Worm (Caenorhabditis elegans): Measurements from ENCODE around the gene npr-20.

npr-20 gene

DNA sequence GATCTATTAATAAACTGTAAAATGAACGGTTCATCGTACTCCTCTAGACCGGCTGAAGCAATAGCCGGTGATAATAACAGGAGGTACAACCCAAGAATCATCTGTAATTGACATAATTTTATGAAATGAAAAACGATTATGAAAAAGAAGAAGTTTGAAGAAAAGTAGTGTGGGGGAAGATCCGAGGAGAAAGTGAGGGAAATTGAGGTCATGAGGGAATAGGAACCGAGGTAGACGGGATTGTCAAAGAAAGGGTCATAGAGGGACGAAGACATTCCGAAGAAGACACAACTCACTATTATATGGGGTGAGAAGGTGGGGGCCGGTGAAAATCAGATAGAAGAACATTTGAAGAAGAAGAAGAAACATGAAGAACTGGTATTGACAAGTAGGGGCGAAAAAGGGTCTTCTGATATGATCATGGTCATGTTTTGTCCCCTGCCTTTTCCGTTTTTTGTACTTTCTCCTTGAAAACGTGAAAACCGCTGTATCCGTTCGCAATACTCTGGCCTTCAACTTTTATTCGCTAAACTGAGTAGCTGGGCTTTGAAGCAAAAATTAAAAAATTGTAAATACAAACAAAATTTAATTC, 12.9 kb downstream of the npr-20 start, which contains the start of gene oac-46:
Gene oac-46 (minus strand): TSS at position 101 of the 592 bp plus-strand sequence.
- TF ChIP-seq W03F9.2 (tag; optimal IDR thresholded peaks at IDR 0.05) (no peak), him-1 (tag; optimal IDR thresholded peaks at IDR 0.05) (no peak), dao-5 (tag; optimal IDR thresholded peaks at IDR 0.05) (no peak)

DNA sequence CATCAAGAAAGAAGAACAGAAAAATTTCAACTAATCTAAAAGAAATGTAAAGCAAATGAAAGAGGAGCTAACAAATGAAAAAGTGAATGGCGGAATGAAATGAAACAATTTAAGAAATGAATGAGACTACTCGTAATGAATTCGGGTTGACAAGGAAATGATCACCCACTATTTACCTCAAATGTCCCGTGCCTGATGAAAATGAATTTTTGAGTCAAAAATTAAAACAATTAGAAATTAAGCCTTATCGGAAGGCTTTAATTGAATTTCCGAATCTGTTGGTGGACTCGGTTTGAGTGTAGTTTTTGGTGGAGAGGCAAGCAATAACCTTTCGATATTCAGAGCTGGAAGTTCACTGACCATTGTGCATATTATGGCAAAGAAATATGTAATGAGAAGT, 16.0 kb downstream of the npr-20 start:
- TF ChIP-seq W03F9.2 (tag; optimal IDR thresholded peaks at IDR 0.05) (no peak), him-1 (tag; optimal IDR thresholded peaks at IDR 0.05) (no peak), dao-5 (tag; optimal IDR thresholded peaks at IDR 0.05) (no peak)

DNA sequence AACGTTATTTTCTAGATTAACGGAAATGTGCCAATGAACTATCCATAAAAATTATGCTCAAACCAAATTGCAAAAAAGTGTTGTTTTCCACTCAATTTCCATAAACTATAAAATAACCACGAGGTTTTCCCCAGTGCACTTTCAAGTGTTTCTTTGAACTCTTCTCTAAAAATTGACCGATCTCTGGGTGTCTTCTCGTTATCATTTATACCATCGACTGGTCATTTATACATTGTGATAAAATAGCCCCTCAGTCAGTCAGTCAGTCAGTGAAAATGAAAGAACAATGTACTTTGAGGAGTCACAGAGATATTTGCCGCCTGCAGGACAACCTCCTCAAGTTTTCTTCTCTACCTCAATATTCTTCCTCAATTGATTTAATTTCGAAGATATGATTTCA, 19.0 kb downstream of the npr-20 start:
- TF ChIP-seq dao-5 (tag; optimal IDR thresholded peaks at IDR 0.05), result no peak

DNA sequence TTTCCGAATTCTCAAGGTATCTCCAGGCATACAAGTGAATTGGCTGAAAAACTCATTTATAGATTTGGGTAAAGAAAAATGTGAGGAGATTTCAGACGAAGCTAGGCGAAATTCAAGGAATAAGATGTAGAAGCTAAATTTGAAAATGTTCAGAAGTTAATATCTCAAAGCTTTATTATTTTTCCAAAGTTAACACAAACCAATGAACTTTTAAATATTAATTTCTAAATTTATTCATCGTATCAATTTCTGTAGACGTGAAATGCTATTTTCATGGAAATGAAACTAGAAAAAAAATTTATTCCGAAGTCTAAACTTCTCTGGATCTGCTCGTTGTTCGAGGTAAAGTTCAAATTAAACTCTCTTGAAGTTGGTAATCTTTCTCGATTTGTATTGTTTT, 19.7 kb downstream of the npr-20 start, which contains the start of gene agxt-1:
Gene agxt-1 (plus strand): TSS at position 301 of the 400 bp plus-strand sequence.
- no peak for TF ChIP-seq him-1 (tag; optimal IDR thresholded peaks at IDR 0.05)

DNA sequence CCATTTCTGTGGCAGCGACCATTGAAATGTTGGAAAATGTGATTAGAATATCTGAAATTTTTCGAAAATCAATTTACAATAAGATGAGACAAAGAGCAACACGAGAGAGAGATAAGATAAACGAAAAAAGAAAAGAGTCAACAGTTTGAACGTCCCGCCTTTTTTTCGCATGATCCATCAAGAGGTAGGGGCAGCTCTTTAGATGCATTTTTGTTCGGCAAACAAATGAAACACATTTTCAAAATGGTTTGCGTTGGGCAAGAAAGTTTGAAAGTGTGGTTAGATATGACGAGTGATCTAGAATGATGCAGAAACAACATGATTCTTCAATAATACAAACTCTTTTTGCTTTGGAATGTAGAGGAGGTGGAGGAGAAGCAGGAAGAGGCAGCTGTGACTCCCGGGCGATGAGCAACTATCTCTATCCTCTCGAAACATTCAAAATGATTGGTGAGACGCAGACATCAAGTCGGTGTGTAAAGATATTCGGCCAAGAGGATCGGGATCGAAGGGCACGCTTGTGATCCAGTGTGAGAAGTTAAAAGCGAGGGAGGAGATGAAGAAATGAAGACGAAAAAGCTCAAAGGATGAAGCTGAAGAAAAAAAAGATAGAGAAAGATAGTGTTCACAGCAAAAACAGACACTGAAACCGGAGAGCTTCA, 20.4 kb downstream of the npr-20 start, which contains the start of gene F46C5.6:
Gene F46C5.6 (minus strand): TSS at position 51 of the 662 bp plus-strand sequence.
- no peak for TF ChIP-seq him-1 (tag; optimal IDR thresholded peaks at IDR 0.05)
- TF ChIP-seq W03F9.2 (tag; optimal IDR thresholded peaks at IDR 0.05), result no peak

DNA sequence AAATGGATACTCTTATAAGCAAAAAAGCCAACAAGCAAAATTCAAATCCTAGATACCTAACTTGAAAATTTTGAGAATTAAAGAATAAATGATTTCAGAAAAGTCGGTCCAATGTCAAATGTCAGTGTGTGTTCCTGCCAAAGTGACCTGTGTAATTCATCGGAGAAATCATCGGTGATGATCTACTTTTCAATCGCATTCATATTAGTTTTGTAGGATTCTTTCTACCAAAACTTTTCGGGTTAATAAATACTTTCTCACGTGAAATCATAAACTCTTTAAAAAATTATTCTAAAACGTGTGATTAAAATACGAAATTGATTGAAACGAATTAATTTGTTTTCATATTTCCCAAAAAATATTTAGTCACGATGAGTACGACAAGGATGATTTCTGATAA, 26.0 kb downstream of the npr-20 start, which contains the start of gene F46C5.7:
Gene F46C5.7 (plus strand): TSS at position 301 of the 400 bp plus-strand sequence.
- no peak for TF ChIP-seq W03F9.2 (tag; optimal IDR thresholded peaks at IDR 0.05)
- TF ChIP-seq dao-5 (tag; optimal IDR thresholded peaks at IDR 0.05), result no peak
- TF ChIP-seq him-1 (tag; optimal IDR thresholded peaks at IDR 0.05), result no peak

DNA sequence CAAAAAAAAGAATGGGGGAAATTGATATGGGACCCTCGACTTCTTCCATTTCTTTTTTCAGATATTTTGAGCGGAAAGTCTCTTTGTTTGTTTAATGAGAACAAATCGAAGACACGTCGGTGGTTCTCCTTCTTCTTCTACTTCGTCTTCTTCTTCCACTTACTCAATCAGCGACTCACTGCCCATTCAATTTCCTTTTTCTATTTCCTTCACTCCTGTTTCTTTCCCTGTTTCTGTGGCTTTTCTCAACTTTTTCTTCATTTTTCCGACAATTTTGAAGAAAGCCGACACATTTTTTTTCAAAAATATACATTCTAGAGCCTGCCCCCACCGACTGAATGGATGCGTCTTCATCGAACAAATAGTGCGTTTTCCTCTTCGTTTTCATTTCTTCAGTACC, 29.1 kb downstream of the npr-20 start, which contains the start of gene F46C5.4:
Gene F46C5.4 (plus strand): TSS at position 222 of the 400 bp plus-strand sequence.
- TF ChIP-seq W03F9.2 (tag; optimal IDR thresholded peaks at IDR 0.05) (no peak), him-1 (tag; optimal IDR thresholded peaks at IDR 0.05) (no peak), dao-5 (tag; optimal IDR thresholded peaks at IDR 0.05) (no peak)

DNA sequence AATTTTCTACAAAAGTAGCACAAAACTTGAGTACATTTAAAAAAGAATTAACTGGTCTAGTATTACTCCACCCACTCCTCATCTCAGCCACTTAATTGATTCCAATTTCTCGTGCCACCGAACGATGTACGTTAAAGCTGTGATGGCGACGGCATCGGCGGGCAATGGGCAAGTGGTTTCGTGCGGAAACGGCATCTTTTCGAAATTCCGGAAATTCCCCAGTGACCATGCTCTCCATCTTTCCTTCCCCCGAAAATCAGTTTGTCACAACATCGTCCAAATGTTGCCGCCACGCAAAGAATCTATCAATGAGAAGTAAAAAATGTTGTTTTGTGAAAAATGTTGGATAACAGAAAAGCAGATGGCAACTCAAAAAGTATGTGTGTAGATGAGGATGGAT, 32.0 kb downstream of the npr-20 start:
- TF ChIP-seq him-1 (tag; optimal IDR thresholded peaks at IDR 0.05), result no peak
- no peak for TF ChIP-seq dao-5 (tag; optimal IDR thresholded peaks at IDR 0.05)
- TF ChIP-seq W03F9.2 (tag; optimal IDR thresholded peaks at IDR 0.05), result no peak

DNA sequence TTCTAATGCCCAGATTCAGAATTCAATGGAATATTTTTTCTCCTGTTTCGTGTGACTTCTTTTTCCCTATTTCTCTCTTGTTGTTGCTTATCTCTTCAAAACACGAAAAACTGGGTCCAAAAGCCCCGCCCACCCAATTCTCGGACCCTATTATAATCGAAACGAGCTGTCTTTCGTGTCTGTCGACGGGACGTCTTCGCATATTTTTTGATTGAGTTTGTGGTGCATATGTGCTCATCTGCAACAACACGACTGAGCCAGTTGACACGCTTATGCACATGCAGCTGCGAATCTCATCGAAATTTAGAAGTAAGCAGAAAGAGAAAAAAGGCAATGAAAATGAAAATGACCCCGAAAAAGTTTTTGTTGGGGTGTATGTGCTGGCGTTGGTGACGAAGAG, 34.1 kb downstream of the npr-20 start:
- TF ChIP-seq W03F9.2 (tag; optimal IDR thresholded peaks at IDR 0.05), result no peak

DNA sequence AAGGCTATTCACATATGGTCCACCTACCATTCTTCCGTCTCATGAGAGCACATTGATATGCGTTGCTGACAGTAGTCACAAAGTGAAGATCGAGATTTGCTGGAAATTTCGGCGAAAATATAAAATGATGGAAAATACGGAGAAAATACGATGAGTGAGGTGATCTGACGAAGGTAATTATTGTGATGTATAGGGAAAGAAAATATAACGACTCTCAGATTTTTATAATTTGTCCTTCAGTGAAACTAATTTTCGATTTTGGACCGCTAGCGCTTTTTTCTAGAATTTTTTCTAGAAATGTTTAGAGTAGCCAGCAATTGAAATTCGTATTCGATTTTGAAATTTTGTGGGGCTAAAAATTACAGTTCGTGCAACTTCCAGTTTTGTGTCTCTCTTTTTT, 35.8 kb downstream of the npr-20 start, which contains the start of gene F46C5.2:
Gene F46C5.2 (minus strand): TSS at position 101 of the 400 bp plus-strand sequence.
- TF ChIP-seq him-1 (tag; optimal IDR thresholded peaks at IDR 0.05), result no peak
- no peak for TF ChIP-seq W03F9.2 (tag; optimal IDR thresholded peaks at IDR 0.05)
- no peak for TF ChIP-seq dao-5 (tag; optimal IDR thresholded peaks at IDR 0.05)

DNA sequence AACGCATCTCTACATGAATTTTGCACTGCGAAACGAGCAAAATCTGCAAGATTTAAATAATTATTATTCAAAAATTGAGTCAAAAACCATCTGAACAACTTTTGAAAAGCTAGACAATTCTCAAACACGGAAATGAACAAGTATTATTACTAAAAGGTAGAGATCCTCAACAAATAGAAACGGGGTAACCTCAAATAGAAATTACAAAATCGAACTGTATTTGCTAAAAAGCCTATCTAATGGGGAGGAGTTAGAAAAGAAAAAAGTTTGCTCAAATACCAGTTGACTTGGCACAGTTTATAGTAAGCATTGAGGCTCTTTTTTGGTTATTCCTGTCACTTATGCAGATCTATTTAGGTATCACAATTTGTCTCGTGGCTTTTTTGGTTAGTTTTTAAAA, 39.2 kb downstream of the npr-20 start, which contains the start of gene nas-25:
Gene nas-25 (plus strand): TSS at position 301 of the 400 bp plus-strand sequence.
- no peak for TF ChIP-seq dao-5 (tag; optimal IDR thresholded peaks at IDR 0.05)
- TF ChIP-seq W03F9.2 (tag; optimal IDR thresholded peaks at IDR 0.05), result no peak
- no peak for TF ChIP-seq him-1 (tag; optimal IDR thresholded peaks at IDR 0.05)

DNA sequence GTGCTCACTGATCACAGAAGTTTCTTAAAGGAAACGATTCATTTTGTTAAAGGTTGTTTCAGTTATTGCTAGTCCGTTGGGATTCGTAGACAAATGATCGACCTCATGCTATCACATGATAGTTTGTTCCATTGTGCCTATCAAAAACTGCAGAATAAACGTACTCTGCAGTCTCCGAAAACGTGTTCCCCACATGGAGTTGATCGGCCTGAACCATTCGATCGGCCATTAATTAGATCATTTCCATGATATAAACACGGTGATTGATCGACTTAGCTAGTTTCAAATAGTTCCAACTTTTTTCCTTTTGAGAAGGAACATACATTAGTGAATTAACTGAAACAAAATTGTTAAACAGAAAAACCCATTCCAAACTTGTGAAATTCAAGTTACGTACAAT, 42.3 kb downstream of the npr-20 start:
- TF ChIP-seq W03F9.2 (tag; optimal IDR thresholded peaks at IDR 0.05) (no peak), him-1 (tag; optimal IDR thresholded peaks at IDR 0.05) (no peak), dao-5 (tag; optimal IDR thresholded peaks at IDR 0.05) (no peak)

DNA sequence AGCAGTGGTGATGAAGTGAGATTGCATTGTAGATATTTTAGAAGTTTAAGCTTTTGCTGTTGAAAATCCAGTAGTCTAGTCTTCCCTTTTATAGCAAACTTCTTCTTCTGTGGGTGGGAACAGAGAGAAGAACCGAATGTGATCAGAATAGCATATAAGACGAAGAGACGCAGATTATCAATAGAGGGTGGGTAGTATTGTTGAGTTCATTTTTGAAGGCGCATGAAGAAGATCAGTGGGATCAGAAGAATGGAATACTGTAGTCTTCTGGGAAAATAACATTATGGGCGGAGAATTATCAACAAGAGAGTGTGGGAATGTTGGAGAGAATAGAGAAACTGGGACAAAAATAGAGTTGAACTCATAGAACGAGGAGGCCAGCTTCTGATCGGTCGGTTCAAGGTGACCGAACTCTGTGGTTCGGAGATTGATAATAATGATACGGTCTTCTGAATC, 43.8 kb downstream of the npr-20 start, which contains the start of gene F46C5.1:
Gene F46C5.1 (minus strand): TSS at position 51 of the 456 bp plus-strand sequence.
- TF ChIP-seq dao-5 (tag; optimal IDR thresholded peaks at IDR 0.05) (no peak), W03F9.2 (tag; optimal IDR thresholded peaks at IDR 0.05) (no peak), him-1 (tag; optimal IDR thresholded peaks at IDR 0.05) (no peak)

DNA sequence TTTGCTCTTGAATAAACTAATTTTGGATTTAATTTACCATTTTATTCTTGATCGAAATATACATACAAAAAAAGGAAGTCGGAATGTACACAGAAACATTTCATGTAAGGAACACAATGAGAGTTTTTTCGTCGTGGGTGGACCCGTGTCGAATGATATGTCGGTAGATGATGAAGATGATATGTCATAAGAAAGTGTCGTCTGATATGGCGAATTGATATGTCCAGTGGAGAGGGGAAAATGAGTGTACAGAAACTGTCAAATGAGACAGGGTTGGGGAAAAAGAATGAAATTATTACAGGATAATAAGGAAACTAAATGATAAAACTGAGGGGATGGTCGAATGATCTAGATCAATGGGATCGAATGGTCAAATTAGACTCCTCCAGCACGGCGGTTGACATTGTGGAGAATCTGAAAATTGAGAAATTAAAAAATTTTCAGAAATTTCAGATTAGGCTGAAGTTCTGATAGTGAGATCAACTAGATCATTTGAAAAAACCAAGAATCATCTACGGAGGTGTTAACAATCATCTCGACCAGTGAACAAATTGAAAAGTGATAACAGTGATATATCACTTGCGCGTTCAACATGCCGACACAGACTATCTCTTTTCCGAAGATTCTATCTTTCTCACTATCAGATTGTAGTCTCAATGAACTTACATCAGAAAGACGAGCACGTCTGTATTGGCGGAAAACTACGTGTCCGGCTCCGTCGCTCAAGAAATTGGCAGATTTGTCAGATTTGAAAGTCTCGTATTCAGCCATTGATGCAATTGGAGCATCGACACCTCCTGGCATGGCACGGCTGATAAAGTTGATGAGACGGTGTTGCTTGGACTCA, 44.6 kb downstream of the npr-20 start:
- no peak for TF ChIP-seq him-1 (tag; optimal IDR thresholded peaks at IDR 0.05)
